Fruit fly (Drosophila melanogaster) whole organism, pupa: ENCODE results near the gene XRCC1.

Experiments used
- CG10348 ChIP-seq: fragments of 200-800 bp; sonication (Bioruptor generic); IDR thresholded peaks from 2 replicates; pipeline ENCODE4 v1.3.6; 2022; ENCODE audit warnings: missing biosample characterization, missing genetic modification characterization
- CG13204 ChIP-seq: fragments of 200-800 bp; sonication (Bioruptor generic); optimal IDR thresholded peaks from 2 replicates; lab custom pipeline; 2018; ENCODE audit warnings: missing biosample characterization, mild to moderate bottlenecking, missing genetic modification characterization, moderate library complexity
- CG15710 ChIP-seq: fragments of 200-800 bp; sonication (Bioruptor generic); optimal IDR thresholded peaks from 2 replicates; lab custom pipeline; 2018; ENCODE audit warnings: missing biosample characterization, mild to moderate bottlenecking, missing genetic modification characterization, moderate library complexity
- CG34367 ChIP-seq: fragments of 200-800 bp; sonication (Bioruptor generic); optimal IDR thresholded peaks from 2 replicates; lab custom pipeline; 2018; ENCODE audit warnings: missing biosample characterization, mild to moderate bottlenecking, missing genetic modification characterization
- CG4496 ChIP-seq: fragments of 200-800 bp; sonication (Bioruptor generic); IDR thresholded peaks from 3 replicates; pipeline ENCODE4 v1.3.6; 2022; ENCODE audit warnings: missing biosample characterization, missing genetic modification characterization
- CG8159 ChIP-seq: fragments of 200-800 bp; sonication (Bioruptor generic); optimal IDR thresholded peaks from 3 replicates; lab custom pipeline; 2018; ENCODE audit warnings: missing biosample characterization, mild to moderate bottlenecking, missing genetic modification characterization, moderate library complexity
- Pif1B ChIP-seq: fragments of 200-800 bp; sonication (Bioruptor generic); optimal IDR thresholded peaks from 3 replicates; lab custom pipeline; 2016; ENCODE audit warnings: missing biosample characterization, missing genetic modification characterization

DNA sequence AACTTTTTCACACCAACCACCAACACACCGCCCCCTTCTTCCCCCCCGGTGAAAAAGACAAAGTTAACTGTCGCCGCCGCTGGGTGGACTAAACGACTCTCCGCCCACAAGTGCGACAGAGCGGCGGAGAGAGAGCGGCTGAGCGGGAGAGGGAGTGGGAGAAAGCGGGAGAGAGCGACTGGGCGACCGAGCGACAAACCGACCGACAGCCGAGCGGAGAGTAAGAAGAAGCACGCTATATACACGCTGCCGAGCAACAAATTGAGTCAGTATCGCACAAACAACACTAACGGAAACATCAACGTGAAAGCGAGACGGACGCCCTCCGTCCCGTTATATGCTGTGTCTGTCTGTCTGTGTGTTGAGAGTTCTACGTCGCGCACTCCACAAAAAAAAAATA lies 10.3 kb downstream of the XRCC1 start, which contains the start of gene SK:
- TF ChIP-seq Pif1B (no peak), CG34367 (no peak), CG13204 (GFP tag; lab: Kevin White, UChicago) (no peak), CG15710 (tag; lab: Kevin White, UChicago) (no peak), CG8159 (no peak), CG10348 (GFP tag; lab: Robert Waterston, UW) (no peak), CG4496 (no peak; the same call in 2 of the 3 replicates)
